Fruit fly (Drosophila melanogaster) whole organism, embryonic: ENCODE data around the gene vito.
A peak's percentile ranks its signal among the peaks of the same experiment; 100 is the strongest.

Source experiments
- Abd-B ChIP-seq: fragments of 200-800 bp; sonication (Bioruptor generic); optimal IDR thresholded peaks from 2 replicates; lab custom pipeline; 2018; ENCODE audit warnings: missing biosample characterization, mild to moderate bottlenecking, missing genetic modification characterization, moderate library complexity
- Blimp-1 ChIP-seq: fragments of 200-800 bp; sonication (Bioruptor generic); optimal IDR thresholded peaks from 3 replicates; lab custom pipeline; 2018; ENCODE audit warnings: missing biosample characterization, missing genetic modification characterization, mild to moderate bottlenecking, moderate library complexity, missing genetic modification reagents
- CG10274 ChIP-seq: fragments of 200-800 bp; sonication (Bioruptor generic); optimal IDR thresholded peaks from 3 replicates; lab custom pipeline; 2017; ENCODE audit warnings: missing biosample characterization, mild to moderate bottlenecking, missing genetic modification characterization
- CG10543 ChIP-seq: fragments of 200-800 bp; sonication (Bioruptor generic); optimal IDR thresholded peaks from 3 replicates; lab custom pipeline; 2017; ENCODE audit warnings: missing biosample characterization, mild to moderate bottlenecking, missing genetic modification characterization, moderate library complexity
- CG10959 ChIP-seq: fragments of 200-800 bp; sonication (Bioruptor generic); IDR thresholded peaks from 2 replicates; pipeline ENCODE4 v1.3.6; 2022; ENCODE audit warnings: missing biosample characterization, missing genetic modification characterization
- CG11723 ChIP-seq: fragments of 200-800 bp; sonication (Bioruptor generic); optimal IDR thresholded peaks from 2 replicates; lab custom pipeline; 2017; ENCODE audit warnings: missing biosample characterization, mild to moderate bottlenecking, missing genetic modification characterization
- CG1233 ChIP-seq: fragments of 200-800 bp; sonication (Bioruptor generic); optimal IDR thresholded peaks from 4 replicates; lab custom pipeline; 2018; ENCODE audit warnings: missing biosample characterization, mild to moderate bottlenecking, missing genetic modification characterization
- CG12769 ChIP-seq: fragments of 200-800 bp; sonication (Bioruptor generic); optimal IDR thresholded peaks from 2 replicates; lab custom pipeline; 2019; ENCODE audit warnings: missing biosample characterization, mild to moderate bottlenecking, missing genetic modification characterization, moderate library complexity
- CG14860 ChIP-seq: fragments of 200-800 bp; sonication (Bioruptor generic); IDR thresholded peaks from 3 replicates; pipeline ENCODE4 v1.3.6; 2022; ENCODE audit warnings: missing biosample characterization, missing genetic modification characterization; ENCODE audit not compliant: partially characterized antibody
- CG16863 ChIP-seq: fragments of 200-800 bp; sonication (Bioruptor generic); optimal IDR thresholded peaks from 3 replicates; lab custom pipeline; 2016; ENCODE audit warnings: missing biosample characterization, missing genetic modification characterization
- CG17802 ChIP-seq: fragments of 200-800 bp; sonication (Bioruptor generic); optimal IDR thresholded peaks from 2 replicates; lab custom pipeline; 2018; ENCODE audit warnings: missing biosample characterization, mild to moderate bottlenecking, missing genetic modification characterization, moderate library complexity
- CG18262 ChIP-seq: fragments of 200-800 bp; optimal IDR thresholded peaks from 3 replicates; lab custom pipeline; 2019; ENCODE audit warnings: missing biosample characterization, mild to moderate bottlenecking, missing genetic modification characterization, moderate library complexity
- CG18476 ChIP-seq: fragments of 200-800 bp; sonication (Bioruptor generic); optimal IDR thresholded peaks from 2 replicates; lab custom pipeline; 2016; ENCODE audit warnings: missing biosample characterization, mild to moderate bottlenecking, missing genetic modification characterization
- CG2129 ChIP-seq: fragments of 200-800 bp; sonication (Bioruptor generic); IDR thresholded peaks from 2 replicates; pipeline ENCODE4 v1.3.6; 2022; ENCODE audit warnings: missing biosample characterization, missing genetic modification characterization; ENCODE audit not compliant: partially characterized antibody
- CG43689 ChIP-seq: fragments of 200-800 bp; sonication (Bioruptor generic); IDR thresholded peaks from 2 replicates; pipeline ENCODE4 v1.3.6; 2022; ENCODE audit warnings: missing biosample characterization, missing genetic modification characterization
- CG4404 ChIP-seq: fragments of 200-800 bp; sonication (Bioruptor generic); IDR thresholded peaks from 2 replicates; pipeline ENCODE4 v1.3.6; 2022; ENCODE audit warnings: missing biosample characterization, missing genetic modification characterization
- CG4820 ChIP-seq: fragments of 200-800 bp; sonication (Bioruptor generic); optimal IDR thresholded peaks from 3 replicates; lab custom pipeline; 2016; ENCODE audit warnings: missing biosample characterization, missing genetic modification characterization
- CG6272 ChIP-seq: fragments of 200-800 bp; sonication (Bioruptor generic); IDR thresholded peaks from 2 replicates; pipeline ENCODE4 v1.3.6; 2022; ENCODE audit warnings: missing biosample characterization, missing genetic modification characterization
- CG8281 ChIP-seq: fragments of 200-800 bp; sonication (Bioruptor generic); optimal IDR thresholded peaks from 2 replicates; lab custom pipeline; 2018; ENCODE audit warnings: missing biosample characterization, mild to moderate bottlenecking, missing genetic modification characterization, moderate library complexity
- CG8478 ChIP-seq: fragments of >200 bp; optimal IDR thresholded peaks from 2 replicates; lab custom pipeline; 2018
- CG9797 ChIP-seq: fragments of 200-800 bp; sonication (Bioruptor generic); optimal IDR thresholded peaks from 3 replicates; lab custom pipeline; 2018; ENCODE audit warnings: missing biosample characterization, mild to moderate bottlenecking, missing genetic modification characterization
- CHES-1-like ChIP-seq: fragments of 200-800 bp; sonication (Bioruptor generic); optimal IDR thresholded peaks from 2 replicates; lab custom pipeline; 2016; ENCODE audit warnings: missing biosample characterization, missing genetic modification characterization
- Drgx ChIP-seq: fragments of 200-800 bp; sonication (Bioruptor generic); IDR thresholded peaks from 2 replicates; pipeline ENCODE4 v1.3.6; 2022; ENCODE audit warnings: missing biosample characterization, missing genetic modification characterization
- Hmx ChIP-seq: fragments of 200-800 bp; sonication (Bioruptor generic); optimal IDR thresholded peaks from 2 replicates; lab custom pipeline; 2016; ENCODE audit warnings: missing biosample characterization, missing genetic modification characterization
- Kr ChIP-seq: fragments of 200-800 bp; sonication (Bioruptor generic); optimal IDR thresholded peaks from 2 replicates; lab custom pipeline; 2017; ENCODE audit warnings: missing biosample characterization, mild to moderate bottlenecking, missing genetic modification characterization
- Myb ChIP-seq: fragments of 200-800 bp; sonication (Bioruptor generic); optimal IDR thresholded peaks from 2 replicates; lab custom pipeline; 2016; ENCODE audit warnings: missing biosample characterization, missing genetic modification characterization
- NFAT ChIP-seq: fragments of 200-800 bp; sonication (Bioruptor generic); IDR thresholded peaks from 2 replicates; pipeline ENCODE4 v1.3.6; 2022; ENCODE audit warnings: missing biosample characterization, missing genetic modification characterization
- NfI ChIP-seq: fragments of 200-800 bp; sonication (Bioruptor generic); optimal IDR thresholded peaks from 3 replicates; lab custom pipeline; 2018; ENCODE audit warnings: missing biosample characterization, mild to moderate bottlenecking, missing genetic modification characterization, moderate library complexity
- Xrp1 ChIP-seq: fragments of 200-800 bp; sonication (Bioruptor generic); IDR thresholded peaks from 2 replicates; pipeline ENCODE4 v1.3.6; 2022; ENCODE audit warnings: missing biosample characterization, missing genetic modification characterization
- az2 ChIP-seq: fragments of 200-800 bp; sonication (Bioruptor generic); optimal IDR thresholded peaks from 3 replicates; lab custom pipeline; 2016; ENCODE audit warnings: missing biosample characterization, missing genetic modification characterization
- bab2 ChIP-seq: fragments of 200-800 bp; sonication (Bioruptor generic); optimal IDR thresholded peaks from 2 replicates; lab custom pipeline; 2016; ENCODE audit warnings: missing biosample characterization, missing genetic modification characterization
- bbx ChIP-seq: fragments of 200-800 bp; sonication (Bioruptor generic); IDR thresholded peaks from 2 replicates; pipeline ENCODE4 v1.3.6; 2022; ENCODE audit warnings: missing biosample characterization, missing genetic modification characterization; ENCODE audit not compliant: partially characterized antibody
- dan ChIP-seq: fragments of 200-800 bp; sonication (Bioruptor generic); IDR thresholded peaks from 2 replicates; pipeline ENCODE4 v1.3.6; 2022; ENCODE audit warnings: missing biosample characterization, missing genetic modification characterization
- dati ChIP-seq: fragments of 200-800 bp; sonication (Bioruptor generic); IDR thresholded peaks from 2 replicates; pipeline ENCODE4 v1.3.6; 2022; ENCODE audit warnings: missing biosample characterization, missing genetic modification characterization
- esg ChIP-seq: fragments of 200-800 bp; sonication (Bioruptor generic); conservative IDR thresholded peaks from 2 replicates; pipeline ENCODE4 v1.3.6; 2022; ENCODE audit warnings: missing biosample characterization, missing genetic modification characterization
- gcm2 ChIP-seq: fragments of 200-800 bp; sonication (Bioruptor generic); optimal IDR thresholded peaks from 2 replicates; lab custom pipeline; 2016; ENCODE audit warnings: missing biosample characterization, missing genetic modification characterization
- lov ChIP-seq, 2 experiments: fragments of 200-800 bp in 1 of 2; fragments of >200 bp in 1 of 2; sonication (Bioruptor generic) in 1 of 2; IDR thresholded peaks in 1 of 2; optimal IDR thresholded peaks in 1 of 2; 2 replicates in 1 of 2; 3 replicates in 1 of 2; pipeline versions ENCODE4 v1.3.6 to Lab custom; 2017 to 2022; ENCODE audit warnings: missing biosample characterization in 1 of 2, missing genetic modification characterization in 1 of 2
- onecut ChIP-seq: fragments of 200-800 bp; sonication (Bioruptor generic); IDR thresholded peaks from 2 replicates; pipeline ENCODE4 v1.3.6; 2022; ENCODE audit warnings: missing biosample characterization, missing genetic modification characterization
- otp ChIP-seq: fragments of 200-800 bp; sonication (Bioruptor generic); IDR thresholded peaks from 3 replicates; pipeline ENCODE4, ENCODE4 v1.3.6; 2022; ENCODE audit warnings: missing biosample characterization, missing genetic modification characterization
- pnt ChIP-seq: fragments of 200-800 bp; sonication (Bioruptor generic); optimal IDR thresholded peaks from 3 replicates; lab custom pipeline; 2016; ENCODE audit warnings: missing biosample characterization, missing genetic modification characterization
- pros ChIP-seq: fragments of 200-800 bp; sonication (Bioruptor generic); optimal IDR thresholded peaks from 3 replicates; lab custom pipeline; 2019; ENCODE audit warnings: missing biosample characterization, mild to moderate bottlenecking, missing genetic modification characterization, moderate library complexity
- rib ChIP-seq: fragments of 200-800 bp; sonication (Bioruptor generic); IDR thresholded peaks from 2 replicates; pipeline ENCODE4 v1.3.6; 2022; ENCODE audit warnings: missing biosample characterization, missing genetic modification characterization
- run ChIP-seq: fragments of 200-800 bp; sonication (Bioruptor generic); optimal IDR thresholded peaks from 3 replicates; lab custom pipeline; 2018; ENCODE audit warnings: missing biosample characterization, mild to moderate bottlenecking, missing genetic modification characterization
- sens ChIP-seq: fragments of 200-800 bp; sonication (Bioruptor generic); peaks from one replicate; lab custom pipeline; 2016; ENCODE audit warnings: missing biosample characterization, missing genetic modification characterization
- sna ChIP-seq: fragments of 200-800 bp; sonication (Bioruptor generic); IDR thresholded peaks from 2 replicates; pipeline ENCODE4 v1.3.6; 2022; ENCODE audit warnings: missing biosample characterization, missing genetic modification characterization; ENCODE audit not compliant: partially characterized antibody
- so ChIP-seq: fragments of 200-800 bp; sonication (Bioruptor generic); IDR thresholded peaks from 3 replicates; pipeline ENCODE4 v1.3.6; 2022; ENCODE audit warnings: missing biosample characterization, missing genetic modification characterization
- ssp ChIP-seq: fragments of 200-800 bp; sonication (Bioruptor generic); IDR thresholded peaks from 2 replicates; pipeline ENCODE4 v1.3.6; 2022; ENCODE audit warnings: missing biosample characterization, missing genetic modification characterization
- tll ChIP-seq, 2 experiments: fragments of 200-800 bp in 1 of 2; fragments of >200 bp in 1 of 2; sonication (Bioruptor generic) in 1 of 2; optimal IDR thresholded peaks; 2 replicates each; lab custom pipeline; 2017 to 2019; ENCODE audit warnings: missing biosample characterization in 2 of 2, missing genetic modification characterization in 2 of 2, mild to moderate bottlenecking in 1 of 2, moderate library complexity in 1 of 2
- tx ChIP-seq: fragments of 200-800 bp; sonication (Bioruptor generic); optimal IDR thresholded peaks from 2 replicates; lab custom pipeline; 2016; ENCODE audit warnings: missing biosample characterization, missing genetic modification characterization

vito gene

DNA sequence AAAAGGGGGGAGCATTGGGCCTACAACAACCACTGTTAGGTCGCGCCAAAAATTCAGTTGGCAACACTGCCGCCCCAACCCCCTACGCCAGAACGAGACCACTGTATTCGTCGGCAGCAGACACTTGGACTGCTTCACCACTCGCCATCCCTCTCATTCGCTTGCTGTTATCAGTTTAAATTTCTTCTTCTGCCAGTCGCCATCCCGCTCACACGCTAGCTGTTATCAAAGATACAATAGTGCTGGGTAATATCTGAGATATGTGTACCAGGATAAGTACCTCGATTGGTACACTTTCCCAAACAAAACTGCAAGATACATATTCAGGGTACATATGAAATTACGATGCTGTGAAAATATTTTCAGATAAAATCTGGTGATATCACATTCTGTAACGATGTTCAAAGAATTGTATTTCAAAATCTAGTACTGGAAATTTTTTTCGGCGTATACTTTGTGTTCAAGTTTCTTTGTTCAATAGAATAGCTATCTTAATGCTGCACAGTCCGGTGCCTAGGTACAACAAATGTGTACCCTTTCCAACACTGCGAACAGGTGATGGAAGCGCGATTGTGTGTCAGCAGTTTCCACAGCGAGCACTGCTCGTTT is 6.2 kb downstream of the vito start (continued):
- TF ChIP-seq dati (GFP tag; lab: Robert Waterston, UW) (no peak), CG10959 (GFP tag; lab: Robert Waterston, UW) (no peak), CG10543 (GFP tag; lab: Kevin White, UChicago) (peak; percentile 94), so (GFP tag; lab: Robert Waterston, UW) (peak; percentile 87), CG16863 (GFP tag; lab: Kevin White, UChicago) (peak; percentile 81), sna (no peak), Myb (GFP tag; lab: Kevin White, UChicago) (peak; percentile 76), run (peak; percentile 53), onecut (GFP tag; lab: Robert Waterston, UW) (no peak; the same call in 1 of the 2 replicates), ssp (GFP tag; lab: Robert Waterston, UW) (peak; percentile 34; the same call in 1 of the 2 replicates), CG1233 (GFP tag; lab: Kevin White, UChicago) (peak; percentile 87), sens (GFP tag; lab: Kevin White, UChicago) (peak; percentile 98), pros (GFP tag; lab: Kevin White, UChicago) (peak; percentile 70), CG17802 (tag; lab: Kevin White, UChicago) (peak; percentile 31), CG18262 (tag; lab: Kevin White, UChicago) (peak; percentile 86), CG12769 (peak; percentile 93), tll (GFP tag; optimal IDR thresholded peaks at IDR 0.05; lab: Kevin White, UChicago) (no peak), otp (GFP tag; lab: Robert Waterston, UW) (peak; percentile 6; the same call in 1 of the 3 replicates), lov (optimal IDR thresholded peaks at IDR 0.05; lab: Kevin White, UChicago) (no peak), lov (GFP tag; IDR thresholded peaks at IDR 0.05; lab: Robert Waterston, UW) (peak; percentile 49; the same call in 1 of the 3 replicates), Kr (GFP tag; lab: Kevin White, UChicago) (no peak), Hmx (peak; percentile 65), CG6272 (no peak), rib (GFP tag; lab: Robert Waterston, UW) (no peak), dan (GFP tag; lab: Robert Waterston, UW) (no peak), tx (GFP tag; lab: Kevin White, UChicago) (peak; percentile 88), CG9797 (GFP tag; lab: Kevin White, UChicago) (peak; percentile 25), Xrp1 (peak; percentile 82), CG2129 (GFP tag; lab: Robert Waterston, UW) (no peak), pnt (peak; percentile 80), CG10274 (peak; percentile 64), NfI (peak; percentile 90), CG14860 (GFP tag; lab: Robert Waterston, UW) (no peak), az2 (GFP tag; lab: Kevin White, UChicago) (peak; percentile 84), CG18476 (GFP tag; lab: Kevin White, UChicago) (peak; percentile 84), CG8478 (lab: Kevin White, UChicago) (peak; percentile 97), gcm2 (GFP tag; lab: Kevin White, UChicago) (peak; percentile 65), Blimp-1 (GFP tag; lab: Kevin White, UChicago) (no peak), Drgx (GFP tag; lab: Robert Waterston, UW) (peak; percentile 77; the same call in 1 of the 2 replicates), bbx (GFP tag; lab: Robert Waterston, UW) (peak; percentile 52), CG4404 (GFP tag; lab: Robert Waterston, UW) (peak; percentile 27; the same call in 1 of the 2 replicates), Abd-B (GFP tag; lab: Kevin White, UChicago) (peak; percentile 35), bab2 (GFP tag; lab: Kevin White, UChicago) (peak; percentile 84), CG11723 (GFP tag; lab: Kevin White, UChicago) (no peak), CG4820 (GFP tag; lab: Kevin White, UChicago) (peak; percentile 73), NFAT (peak; percentile 46; the same call in 1 of the 2 replicates), esg (GFP tag; lab: Robert Waterston, UW) (peak; percentile 81), CHES-1-like (GFP tag; lab: Kevin White, UChicago) (peak; percentile 88), CG43689 (GFP tag; lab: Robert Waterston, UW) (0 out of 2 replicates have a peak, but pooled peaks have one; percentile 22), CG8281 (tag; lab: Kevin White, UChicago) (no peak)
